Fruit fly (Drosophila melanogaster): ENCODE measurements around the gene b.

Gene b

DNA sequence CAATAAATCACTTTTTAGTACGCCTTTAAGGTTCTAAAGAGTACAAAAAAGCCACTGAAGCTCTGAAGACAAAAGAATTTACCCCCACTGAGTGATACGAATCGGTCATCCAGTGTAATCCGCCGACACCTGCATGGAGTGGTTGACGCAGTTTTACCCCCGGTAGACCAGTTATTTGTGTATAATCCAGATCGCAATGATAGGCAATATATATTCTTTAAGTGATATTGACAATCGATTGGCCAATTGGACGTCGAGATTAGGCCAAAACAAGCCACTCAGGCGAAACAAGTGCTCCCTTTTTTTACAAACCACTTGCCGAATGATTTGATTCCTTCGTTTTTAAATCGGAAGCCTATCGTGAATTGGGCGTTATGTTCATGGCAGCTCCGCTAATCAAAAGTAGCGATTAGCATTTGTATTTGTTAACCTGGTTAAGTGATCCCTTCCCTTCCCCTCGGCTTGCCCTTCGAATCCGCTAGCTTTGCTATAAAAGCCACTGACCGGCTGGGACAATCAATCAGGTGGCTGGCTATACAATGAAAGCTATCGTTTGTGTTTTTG lies 25.3 kb downstream of the b start, which contains the start of gene CG7916:
CG7916 (plus strand) TSS at position 514 of the 564 bp plus-strand sequence.
- TF ChIP-seq cnc (optimal IDR thresholded peaks at IDR 0.05), result no peak
- TF ChIP-seq toe (GFP tag; optimal IDR thresholded peaks at IDR 0.05), result no peak
- TF ChIP-seq cic (GFP tag; optimal IDR thresholded peaks at IDR 0.05), result peak; percentile 54
- TF ChIP-seq pad (GFP tag; optimal IDR thresholded peaks at IDR 0.05), result peak; percentile 17
- peak; percentile 6 for TF ChIP-seq Hr96 (GFP tag; optimal IDR thresholded peaks at IDR 0.05)
- peak; percentile 30 for TF ChIP-seq CG12768 (GFP tag; optimal IDR thresholded peaks at IDR 0.05)
- no peak for TF ChIP-seq tj (GFP tag; optimal IDR thresholded peaks at IDR 0.05)

DNA sequence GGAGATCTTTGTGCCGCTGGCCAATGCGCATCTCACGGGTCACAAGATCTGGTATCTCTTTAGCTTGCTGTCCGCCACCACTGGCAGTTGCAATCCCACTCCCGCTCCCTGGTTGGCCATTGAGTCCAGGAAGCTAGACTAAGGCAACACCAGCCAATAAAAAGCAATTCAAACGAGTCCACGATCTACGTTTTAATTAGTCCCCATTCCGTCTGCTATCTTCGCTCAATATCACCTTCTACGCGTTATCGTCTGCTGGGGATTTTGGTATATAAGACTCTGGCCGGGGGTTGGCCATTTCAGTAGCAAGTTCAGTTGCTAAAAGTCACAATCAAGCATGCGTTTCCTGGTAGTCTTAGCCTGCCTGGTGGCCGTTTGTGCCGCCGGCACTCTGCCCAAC lies 26.6 kb downstream of the b start, which contains the start of gene CG7953:
CG7953 (plus strand) TSS at position 301 of the 400 bp plus-strand sequence.
- no peak for TF ChIP-seq CG5204 (GFP tag; optimal IDR thresholded peaks at IDR 0.05)

- TF ChIP-seq CG12768 (GFP tag; optimal IDR thresholded peaks at IDR 0.05), result no peak
- TF ChIP-seq Clk (GFP tag; optimal IDR thresholded peaks at IDR 0.05), result no peak
- TF ChIP-seq Hr96 (GFP tag; optimal IDR thresholded peaks at IDR 0.05), result no peak
- TF ChIP-seq pad (GFP tag; optimal IDR thresholded peaks at IDR 0.05), result no peak
- no peak for TF ChIP-seq cic (GFP tag; optimal IDR thresholded peaks at IDR 0.05)
- no peak for TF ChIP-seq CG14711 (tag; optimal IDR thresholded peaks at IDR 0.05)
- TF ChIP-seq CG1620 (GFP tag; optimal IDR thresholded peaks at IDR 0.05), result no peak
- TF ChIP-seq Crg-1 (GFP tag; optimal IDR thresholded peaks at IDR 0.05), result no peak
- TF ChIP-seq CG7101 (tag; optimal IDR thresholded peaks at IDR 0.05), result no peak
Observed at dm6 chr2L:13849125-13849524, 28.1 kb downstream of the b start, which contains the start of gene CG7968. Gene CG7968, plus strand, starts transcription at chr2L:13849400.

- TF ChIP-seq tj (GFP tag; optimal IDR thresholded peaks at IDR 0.05), result no peak
- no peak for TF ChIP-seq CG14711 (tag; optimal IDR thresholded peaks at IDR 0.05)
Observed at dm6 chr2L:13851098-13851497, 30.1 kb downstream of the b start.

DNA sequence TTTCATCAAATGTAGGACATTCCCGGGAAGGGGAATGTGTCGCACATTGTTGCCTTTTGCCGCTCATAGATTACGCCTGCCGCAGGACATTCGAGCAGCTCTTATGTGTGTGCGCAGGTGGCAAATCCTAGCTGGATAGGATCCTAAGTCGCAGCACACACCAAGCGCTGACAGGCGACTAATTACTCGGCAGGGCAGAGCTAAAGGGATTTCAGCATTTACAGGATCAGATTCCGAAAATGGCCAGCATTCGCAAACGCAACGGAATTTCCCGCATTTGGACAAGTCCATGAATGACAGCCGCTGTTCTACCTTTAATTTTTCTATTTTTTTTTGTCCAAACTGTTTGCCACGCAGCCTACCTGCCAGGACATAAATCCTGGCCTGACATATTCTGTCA lies 46.6 kb downstream of the b start:
- TF ChIP-seq CG14711 (tag; optimal IDR thresholded peaks at IDR 0.05) (no peak), bab1 (GFP tag; optimal IDR thresholded peaks at IDR 0.05) (no peak)

DNA sequence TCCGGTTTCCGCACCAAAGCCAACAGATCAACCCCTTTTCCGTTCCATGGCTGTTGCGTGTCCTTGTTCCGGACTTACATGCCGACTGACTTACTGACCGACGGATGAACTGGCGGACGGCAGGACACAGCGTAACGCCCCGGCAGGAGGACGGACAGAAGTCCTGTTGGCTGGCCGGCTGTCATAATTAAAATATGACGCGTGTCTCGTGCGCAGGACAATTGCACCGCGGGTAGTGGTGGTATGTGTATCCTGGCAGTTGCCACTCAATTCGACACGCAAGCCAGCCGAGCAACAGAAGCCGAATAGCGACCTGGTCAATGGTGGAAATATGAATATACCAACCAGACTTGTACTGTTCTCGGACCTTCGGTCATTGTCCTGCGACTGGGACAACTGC lies 48.4 kb downstream of the b start:
- TF ChIP-seq CG5204 (GFP tag; optimal IDR thresholded peaks at IDR 0.05) (no peak), CG14711 (tag; optimal IDR thresholded peaks at IDR 0.05) (no peak)

DNA sequence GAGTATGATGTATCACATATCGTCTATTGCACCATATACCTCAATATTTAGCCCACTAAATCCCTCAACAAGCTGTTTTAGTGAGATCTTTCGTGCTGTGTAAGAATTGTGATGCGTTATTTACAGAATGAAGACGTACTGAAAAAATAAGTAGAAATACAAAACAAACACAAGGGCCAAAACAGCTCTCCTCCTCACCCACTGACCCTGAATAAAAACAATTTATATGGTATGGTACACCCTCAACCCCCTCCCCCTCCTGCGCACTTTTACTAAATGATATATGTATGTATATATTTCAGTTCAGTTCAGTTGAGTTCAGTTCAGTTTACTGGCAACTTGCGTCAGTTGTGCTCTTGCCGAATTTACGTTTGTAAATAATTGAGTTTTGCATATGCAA lies 52.1 kb downstream of the b start:
- TF ChIP-seq CG11617 (GFP tag; optimal IDR thresholded peaks at IDR 0.05), result no peak
- TF ChIP-seq kay (GFP tag; ENCODE audit: borderline replicate concordance), result peak; percentile 62
- TF ChIP-seq Crg-1 (GFP tag; optimal IDR thresholded peaks at IDR 0.05), result no peak
- TF ChIP-seq Clk (GFP tag; optimal IDR thresholded peaks at IDR 0.05), result no peak

All from whole organism, adult.